Fruit fly (Drosophila melanogaster): ENCODE results near the gene Sr-CIV.

Sr-CIV gene

DNA sequence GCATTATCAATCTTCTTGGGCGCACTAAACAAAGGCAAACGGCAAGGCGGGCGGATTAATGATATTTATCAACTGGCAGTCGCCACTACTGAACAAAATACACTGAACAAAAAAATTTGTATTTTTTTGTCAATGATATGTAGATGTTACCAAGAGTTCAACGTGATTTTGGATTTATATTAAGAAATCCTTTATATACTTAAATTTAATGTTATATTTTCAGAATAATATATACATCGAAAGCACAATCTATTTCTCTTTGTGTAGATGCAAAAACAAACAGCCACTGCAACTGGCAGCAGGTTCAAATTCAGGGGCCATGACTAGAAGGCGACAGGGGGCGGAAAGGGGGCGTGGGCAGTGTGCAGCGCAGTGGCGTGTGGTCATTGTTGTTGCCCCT, 41.1 kb downstream of the Sr-CIV start:
- no peak for TF ChIP-seq Hr3 (GFP tag; optimal IDR thresholded peaks at IDR 0.05)
- TF ChIP-seq CTCF (GFP tag; optimal IDR thresholded peaks at IDR 0.05), result no peak
- no peak for TF ChIP-seq CG17612 (GFP tag; IDR thresholded peaks at IDR 0.05)
- TF ChIP-seq Dref (GFP tag; IDR thresholded peaks at IDR 0.05), result no peak
- no peak for TF ChIP-seq NC2β (GFP tag; optimal IDR thresholded peaks at IDR 0.05)
- TF ChIP-seq CG10147 (GFP tag; optimal IDR thresholded peaks at IDR 0.05), result no peak
- TF ChIP-seq CG6654 (GFP tag; optimal IDR thresholded peaks at IDR 0.05), result no peak
- TF ChIP-seq Usf (GFP tag; optimal IDR thresholded peaks at IDR 0.05), result no peak
- TF ChIP-seq Dad (GFP tag; optimal IDR thresholded peaks at IDR 0.05), result no peak
- TF ChIP-seq HLH54F (GFP tag; optimal IDR thresholded peaks at IDR 0.05), result no peak
- no peak for TF ChIP-seq nerfin-1 (tag; optimal IDR thresholded peaks at IDR 0.05)
- peak; percentile 4 for TF ChIP-seq CG4424 (GFP tag; optimal IDR thresholded peaks at IDR 0.05)
- no peak for TF ChIP-seq CG13894 (tag; optimal IDR thresholded peaks at IDR 0.05)
- TF ChIP-seq crol (GFP tag; IDR thresholded peaks at IDR 0.05), result 0 out of 2 replicates have a peak, but pooled peaks have one; percentile 16
- TF ChIP-seq Hsf (GFP tag; optimal IDR thresholded peaks at IDR 0.05), result no peak
- TF ChIP-seq prd (optimal IDR thresholded peaks at IDR 0.05), result no peak
- peak; percentile 39; the same call in 1 of the 3 replicates for TF ChIP-seq prd (GFP tag; IDR thresholded peaks at IDR 0.05)
- TF ChIP-seq twi (tag; optimal IDR thresholded peaks at IDR 0.05), result no peak
- no peak for TF ChIP-seq chn (GFP tag; optimal IDR thresholded peaks at IDR 0.05)
- TF ChIP-seq Dll (GFP tag; IDR thresholded peaks at IDR 0.05; ENCODE audit: partially characterized antibody), result no peak
- TF ChIP-seq CG8089 (GFP tag; optimal IDR thresholded peaks at IDR 0.05), result no peak
- no peak for TF ChIP-seq CG13624 (GFP tag; optimal IDR thresholded peaks at IDR 0.05)
- TF ChIP-seq CG6854 (GFP tag; optimal IDR thresholded peaks at IDR 0.05), result no peak
- no peak for TF ChIP-seq esg (GFP tag; conservative IDR thresholded peaks at IDR 0.05)
- TF ChIP-seq ham (GFP tag; IDR thresholded peaks at IDR 0.05), result no peak
- TF ChIP-seq eve (GFP tag; optimal IDR thresholded peaks at IDR 0.05), result no peak
- no peak for TF ChIP-seq CG10431 (GFP tag; optimal IDR thresholded peaks at IDR 0.05)
- no peak for TF ChIP-seq CG11560 (tag; IDR thresholded peaks at IDR 0.05)
- no peak for TF ChIP-seq Fer1 (GFP tag; optimal IDR thresholded peaks at IDR 0.05)
- no peak for TF ChIP-seq CG18599 (GFP tag; optimal IDR thresholded peaks at IDR 0.05)
- TF ChIP-seq onecut (GFP tag; IDR thresholded peaks at IDR 0.05), result no peak
- TF ChIP-seq CG17385 (GFP tag; optimal IDR thresholded peaks at IDR 0.05), result no peak
- TF ChIP-seq nmo (GFP tag; optimal IDR thresholded peaks at IDR 0.05), result peak; percentile 30
- no peak for TF ChIP-seq Dip2 (GFP tag; IDR thresholded peaks at IDR 0.05)
- no peak for TF ChIP-seq hb (GFP tag; IDR thresholded peaks at IDR 0.05; ENCODE audit: partially characterized antibody)
- TF ChIP-seq CG12236 (GFP tag; optimal IDR thresholded peaks at IDR 0.05), result no peak
- TF ChIP-seq mam (GFP tag; optimal IDR thresholded peaks at IDR 0.05), result no peak
- no peak for TF ChIP-seq Atf6 (GFP tag; IDR thresholded peaks at IDR 0.05)
- no peak for TF ChIP-seq sd (tag; optimal IDR thresholded peaks at IDR 0.05)
- TF ChIP-seq ab (GFP tag; optimal IDR thresholded peaks at IDR 0.05), result no peak
- TF ChIP-seq ro (GFP tag; IDR thresholded peaks at IDR 0.05), result no peak
- no peak for TF ChIP-seq jigr1 (GFP tag; IDR thresholded peaks at IDR 0.05)
- TF ChIP-seq knrl (GFP tag; IDR thresholded peaks at IDR 0.05; ENCODE audit: partially characterized antibody), result no peak
- no peak for TF ChIP-seq crp (GFP tag; optimal IDR thresholded peaks at IDR 0.05)
- no peak for TF ChIP-seq Hr39 (optimal IDR thresholded peaks at IDR 0.05)
- no peak for TF ChIP-seq pum (GFP tag; optimal IDR thresholded peaks at IDR 0.05)
- TF ChIP-seq phol (tag; optimal IDR thresholded peaks at IDR 0.05), result no peak
- TF ChIP-seq Adf1 (GFP tag; IDR thresholded peaks at IDR 0.05), result no peak
- no peak for TF ChIP-seq CG31388 (GFP tag; optimal IDR thresholded peaks at IDR 0.05)
- no peak for TF ChIP-seq CG3407 (GFP tag; optimal IDR thresholded peaks at IDR 0.05)
- no peak for TF ChIP-seq TFAM (GFP tag; optimal IDR thresholded peaks at IDR 0.05)
- no peak for TF ChIP-seq CG13287 (GFP tag; IDR thresholded peaks at IDR 0.05; ENCODE audit: partially characterized antibody)
- no peak for TF ChIP-seq CG3995 (GFP tag; optimal IDR thresholded peaks at IDR 0.05)
- TF ChIP-seq gce (GFP tag; IDR thresholded peaks at IDR 0.05), result no peak

All from whole organism, embryonic.